Worm (Caenorhabditis elegans) whole organism, L1 larva: ENCODE measurements around the gene clec-189.
A peak's percentile ranks its signal among the peaks of the same experiment; 100 is the strongest.

Experiments used
- C16A3.4 ChIP-seq: fragments of 150-350 bp; optimal IDR thresholded peaks from 2 replicates; lab custom pipeline; 2014; ENCODE audit warnings: missing biosample characterization, missing genetic modification characterization
- egl-27 ChIP-seq, 2 experiments: fragments of 150-350 bp in 1 of 2; sonication (generic microtip); optimal IDR thresholded peaks; 3 replicates each; lab custom pipeline; 2017 to 2018; ENCODE audit warnings: missing biosample characterization in 2 of 2, missing genetic modification characterization in 2 of 2, missing genetic modification reagents in 2 of 2
- fkh-10 ChIP-seq: sonication (generic microtip); optimal IDR thresholded peaks from 2 replicates; lab custom pipeline; 2017; ENCODE audit warnings: missing biosample characterization, missing genetic modification reagents, missing genetic modification characterization
- lin-13 ChIP-seq: fragments of 150-350 bp; optimal IDR thresholded peaks from 2 replicates; lab custom pipeline; 2014; ENCODE audit warnings: missing biosample characterization, missing genetic modification reagents, missing genetic modification characterization
- lsy-2 ChIP-seq, 2 experiments: fragments of 150-350 bp; optimal IDR thresholded peaks; 2 replicates each; lab custom pipeline; 2014; ENCODE audit warnings: missing biosample characterization in 2 of 2, missing genetic modification characterization in 2 of 2
- mdl-1 ChIP-seq, 2 experiments: fragments of 150-350 bp; optimal IDR thresholded peaks; 2 replicates each; lab custom pipeline; 2014 to 2017; ENCODE audit warnings: missing biosample characterization in 2 of 2, missing genetic modification characterization in 2 of 2, inconsistent platforms in 1 of 2
- nhr-11 ChIP-seq: fragments of 150-350 bp; optimal IDR thresholded peaks from 2 replicates; lab custom pipeline; 2014; ENCODE audit warnings: missing biosample characterization, missing genetic modification characterization
- nhr-28 ChIP-seq: fragments of 150-350 bp; optimal IDR thresholded peaks from 2 replicates; lab custom pipeline; 2014; ENCODE audit warnings: missing biosample characterization, missing genetic modification characterization
- sptf-1 ChIP-seq: fragments of 150-350 bp; optimal IDR thresholded peaks from 2 replicates; lab custom pipeline; 2014; ENCODE audit warnings: missing biosample characterization, missing genetic modification characterization
- tbx-2 ChIP-seq: sonication (generic microtip); optimal IDR thresholded peaks from 2 replicates; lab custom pipeline; 2016; ENCODE audit warnings: missing genetic modification characterization, missing compliant biosample characterization
- unc-62 ChIP-seq: fragments of 150-350 bp; optimal IDR thresholded peaks from 2 replicates; lab custom pipeline; 2014; ENCODE audit warnings: missing biosample characterization, missing genetic modification reagents, missing genetic modification characterization

DNA sequence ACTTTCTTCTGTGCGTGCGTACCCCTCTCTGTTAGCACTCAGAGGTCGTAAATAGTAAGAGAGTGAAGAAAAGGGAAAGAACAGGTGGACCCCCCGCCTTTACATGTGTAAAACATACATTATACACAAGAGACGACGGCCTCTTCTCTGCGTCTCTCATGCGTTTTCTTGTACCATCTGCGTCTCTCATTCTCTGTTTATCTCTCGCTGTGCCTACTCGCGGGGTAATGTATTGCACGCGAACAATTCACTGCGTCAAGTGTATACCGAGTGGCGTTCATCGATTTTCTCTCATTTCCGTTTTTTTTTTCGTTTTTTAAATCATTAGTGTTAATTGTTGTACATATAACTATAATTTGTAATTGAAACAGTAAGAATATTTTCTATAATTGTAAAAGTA is 13.4 kb upstream of the clec-189 start:
- TF ChIP-seq nhr-11 (tag; lab: Kevin White, UChicago) (no peak), egl-27 (tag; optimal IDR thresholded peaks at IDR 0.05; lab: Kevin White, UChicago) (no peak), lin-13 (GFP tag; lab: Kevin White, UChicago) (peak; percentile 25), nhr-28 (tag; lab: Kevin White, UChicago) (no peak), C16A3.4 (no peak), mdl-1 (tag; optimal IDR thresholded peaks at IDR 0.05; lab: Kevin White, UChicago) (no peak), fkh-10 (GFP tag; lab: Kevin White, UChicago) (no peak), sptf-1 (tag; lab: Kevin White, UChicago) (no peak), tbx-2 (tag; lab: Kevin White, UChicago) (no peak), lsy-2 (tag; optimal IDR thresholded peaks at IDR 0.05; lab: Kevin White, UChicago) (no peak), unc-62 (GFP tag; lab: Kevin White, UChicago) (no peak)
